Fruit fly (Drosophila melanogaster) whole organism: ENCODE data around the gene CG32206.

ENCODE experiments used
- Dll ChIP-seq: fragments of >200 bp; optimal IDR thresholded peaks from 2 replicates; lab custom pipeline; 2017
- EcR ChIP-seq, 2 experiments: fragments of >200 bp; optimal IDR thresholded peaks; 2 replicates each; lab custom pipeline; 2017; ENCODE audit warnings: missing biosample characterization in 2 of 2, missing genetic modification characterization in 2 of 2, missing genetic modification reagents in 2 of 2
- pan ChIP-seq: fragments of >200 bp; optimal IDR thresholded peaks from 2 replicates; lab custom pipeline; 2017
- usp ChIP-seq: fragments of >200 bp; optimal IDR thresholded peaks from 2 replicates; lab custom pipeline; 2017; ENCODE audit warnings: missing biosample characterization, missing genetic modification characterization, mixed read lengths

dm6 chr3L:19350579-19350978, 62.1 kb downstream of the CG32206 start:
- TF ChIP-seq Dll (lab: Kevin White, UChicago) (no peak), EcR (GFP tag; optimal IDR thresholded peaks at IDR 0.05; lab: Kevin White, UChicago) (no peak), usp (GFP tag; lab: Kevin White, UChicago) (no peak), pan (lab: Kevin White, UChicago) (no peak)
